Fruit fly (Drosophila melanogaster) whole organism, embryonic: ENCODE results near the gene CG14327.

Experiments
- BEAF-32 ChIP-seq: fragments of 200-800 bp; sonication (Bioruptor generic); optimal IDR thresholded peaks from 3 replicates; lab custom pipeline; 2017; ENCODE audit warnings: missing biosample characterization, missing genetic modification characterization, mild to moderate bottlenecking, moderate library complexity, missing genetic modification reagents
- Bdp1 ChIP-seq: fragments of 200-800 bp; sonication (Bioruptor generic); optimal IDR thresholded peaks from 3 replicates; lab custom pipeline; 2016; ENCODE audit warnings: missing biosample characterization, missing genetic modification characterization
- Bgb ChIP-seq: fragments of 200-800 bp; sonication (Bioruptor generic); IDR thresholded peaks from 2 replicates; pipeline ENCODE4 v1.3.6; 2022; ENCODE audit warnings: missing biosample characterization, missing genetic modification characterization; ENCODE audit not compliant: partially characterized antibody
- CG10321 ChIP-seq: fragments of 200-800 bp; sonication (Bioruptor generic); IDR thresholded peaks from 2 replicates; pipeline ENCODE4 v1.3.6; 2022; ENCODE audit warnings: missing biosample characterization, missing genetic modification characterization
- CG11560 ChIP-seq: fragments of 200-800 bp; sonication (Bioruptor generic); IDR thresholded peaks from 3 replicates; pipeline ENCODE4 v1.3.6; 2022; ENCODE audit warnings: missing biosample characterization, missing genetic modification characterization
- CG12219 ChIP-seq: fragments of 200-800 bp; sonication (Bioruptor generic); optimal IDR thresholded peaks from 3 replicates; lab custom pipeline; 2018; ENCODE audit warnings: missing biosample characterization, mild to moderate bottlenecking, missing genetic modification characterization
- CG16813 ChIP-seq: fragments of 200-800 bp; sonication (Bioruptor generic); IDR thresholded peaks from 3 replicates; pipeline ENCODE4 v1.3.6; 2022; ENCODE audit warnings: missing biosample characterization, missing genetic modification characterization; ENCODE audit not compliant: partially characterized antibody
- CG16815 ChIP-seq: fragments of 200-800 bp; sonication (Bioruptor generic); optimal IDR thresholded peaks from 3 replicates; lab custom pipeline; 2017; ENCODE audit warnings: missing biosample characterization, mild to moderate bottlenecking, missing genetic modification characterization
- CG3995 ChIP-seq: fragments of 200-800 bp; sonication (Bioruptor generic); optimal IDR thresholded peaks from 3 replicates; lab custom pipeline; 2016; ENCODE audit warnings: missing biosample characterization, missing genetic modification characterization
- CG4328 ChIP-seq: fragments of 200-800 bp; sonication (Bioruptor generic); optimal IDR thresholded peaks from 3 replicates; lab custom pipeline; 2017; ENCODE audit warnings: missing biosample characterization, missing genetic modification reagents, missing genetic modification characterization
- CG4617 ChIP-seq: fragments of 200-800 bp; sonication (Bioruptor generic); optimal IDR thresholded peaks from 3 replicates; lab custom pipeline; 2016; ENCODE audit warnings: missing biosample characterization, missing genetic modification characterization, borderline replicate concordance
- CG6791 ChIP-seq: fragments of 200-800 bp; sonication (Bioruptor generic); IDR thresholded peaks from 3 replicates; pipeline ENCODE4 v1.3.6; 2022; ENCODE audit warnings: missing biosample characterization, missing genetic modification characterization; ENCODE audit not compliant: partially characterized antibody
- CG7963 ChIP-seq: fragments of 200-800 bp; sonication (Bioruptor generic); IDR thresholded peaks from 3 replicates; pipeline ENCODE4 v1.3.6; 2022; ENCODE audit warnings: missing biosample characterization, missing genetic modification characterization; ENCODE audit not compliant: partially characterized antibody
- Fer2 ChIP-seq: fragments of 200-800 bp; sonication (Bioruptor generic); optimal IDR thresholded peaks from 2 replicates; lab custom pipeline; 2018; ENCODE audit warnings: missing biosample characterization, mild to moderate bottlenecking, missing genetic modification characterization, moderate library complexity
- Gug ChIP-seq: fragments of 200-800 bp; sonication (Bioruptor generic); IDR thresholded peaks from 4 replicates; pipeline ENCODE4 v1.3.6; 2022; ENCODE audit warnings: missing biosample characterization, missing genetic modification characterization
- HLH3B ChIP-seq: fragments of 200-800 bp; sonication (Bioruptor generic); IDR thresholded peaks from 2 replicates; pipeline ENCODE4 v1.3.6; 2022; ENCODE audit warnings: missing biosample characterization, missing genetic modification characterization
- HLH4C ChIP-seq: fragments of 200-800 bp; sonication (Bioruptor generic); IDR thresholded peaks from 3 replicates; pipeline ENCODE4 v1.3.6; 2022; ENCODE audit warnings: missing biosample characterization, missing genetic modification characterization; ENCODE audit not compliant: partially characterized antibody
- Hey ChIP-seq: fragments of 200-800 bp; sonication (Bioruptor generic); optimal IDR thresholded peaks from 3 replicates; lab custom pipeline; 2018; ENCODE audit warnings: missing biosample characterization, mild to moderate bottlenecking, missing genetic modification characterization
- Lhr ChIP-seq: fragments of 200-800 bp; sonication (Bioruptor generic); optimal IDR thresholded peaks from 3 replicates; lab custom pipeline; 2017; ENCODE audit warnings: mild to moderate bottlenecking, missing biosample characterization, missing genetic modification reagents, missing genetic modification characterization
- Opbp ChIP-seq: fragments of 200-800 bp; sonication (Bioruptor generic); IDR thresholded peaks from 3 replicates; pipeline ENCODE4 v1.3.6; 2022; ENCODE audit warnings: missing biosample characterization, missing genetic modification characterization; ENCODE audit not compliant: partially characterized antibody
- Side ChIP-seq: fragments of 200-800 bp; sonication (Bioruptor generic); optimal IDR thresholded peaks from 2 replicates; lab custom pipeline; 2016; ENCODE audit warnings: missing biosample characterization, missing genetic modification characterization
- YL-1 ChIP-seq: fragments of 200-800 bp; sonication (Bioruptor generic); optimal IDR thresholded peaks from 3 replicates; lab custom pipeline; 2017; ENCODE audit warnings: missing biosample characterization, mild to moderate bottlenecking, missing genetic modification characterization
- ato ChIP-seq: fragments of 200-800 bp; sonication (Bioruptor generic); IDR thresholded peaks from 2 replicates; pipeline ENCODE4 v1.3.6; 2022; ENCODE audit warnings: missing biosample characterization, missing genetic modification characterization; ENCODE audit not compliant: partially characterized antibody
- cato ChIP-seq: fragments of 200-800 bp; sonication (Bioruptor generic); optimal IDR thresholded peaks from 2 replicates; lab custom pipeline; 2016; ENCODE audit warnings: missing biosample characterization, missing genetic modification characterization, borderline replicate concordance
- caup ChIP-seq: fragments of 200-800 bp; sonication (Bioruptor generic); optimal IDR thresholded peaks from 3 replicates; lab custom pipeline; 2017; ENCODE audit warnings: missing biosample characterization, mild to moderate bottlenecking, missing genetic modification characterization, moderate library complexity; ENCODE audit not compliant: severe bottlenecking
- chinmo ChIP-seq: fragments of 200-800 bp; sonication (Bioruptor generic); IDR thresholded peaks from 4 replicates; pipeline ENCODE4 v1.3.6; 2022; ENCODE audit warnings: missing biosample characterization, missing genetic modification characterization; ENCODE audit not compliant: partially characterized antibody
- crp ChIP-seq, 2 experiments: fragments of 200-800 bp; sonication (Bioruptor generic); optimal IDR thresholded peaks; 2 replicates in 1 of 2; 3 replicates in 1 of 2; lab custom pipeline; 2017; ENCODE audit warnings: missing biosample characterization in 2 of 2, missing genetic modification characterization in 2 of 2, mild to moderate bottlenecking in 1 of 2, moderate library complexity in 1 of 2
- dm ChIP-seq: fragments of 200-800 bp; sonication (Bioruptor generic); optimal IDR thresholded peaks from 3 replicates; lab custom pipeline; 2016; ENCODE audit warnings: missing biosample characterization, missing genetic modification characterization
- dpn ChIP-seq, 2 experiments: fragments of 200-800 bp; sonication (Bioruptor generic); optimal IDR thresholded peaks; 3 replicates each; lab custom pipeline; 2016; ENCODE audit warnings: missing biosample characterization in 2 of 2, missing genetic modification characterization in 2 of 2
- hkb ChIP-seq, 2 experiments: fragments of 200-800 bp in 1 of 2; fragments of >200 bp in 1 of 2; sonication (Bioruptor generic) in 1 of 2; IDR thresholded peaks in 1 of 2; optimal IDR thresholded peaks in 1 of 2; 2 replicates each; pipeline versions ENCODE4 v1.3.6 to Lab custom; 2017 to 2022; ENCODE audit warnings: missing biosample characterization in 1 of 2, missing genetic modification characterization in 1 of 2
- kah ChIP-seq: fragments of 200-800 bp; sonication (Bioruptor generic); optimal IDR thresholded peaks from 2 replicates; lab custom pipeline; 2018; ENCODE audit warnings: missing biosample characterization, mild to moderate bottlenecking, missing genetic modification characterization
- nerfin-2 ChIP-seq: fragments of 200-800 bp; sonication (Bioruptor generic); IDR thresholded peaks from 2 replicates; pipeline ENCODE4 v1.3.6; 2022; ENCODE audit warnings: missing biosample characterization, missing genetic modification characterization; ENCODE audit not compliant: partially characterized antibody
- org-1 ChIP-seq: fragments of 200-800 bp; sonication (Bioruptor generic); optimal IDR thresholded peaks from 2 replicates; lab custom pipeline; 2017; ENCODE audit warnings: missing biosample characterization, missing genetic modification characterization
- prd ChIP-seq, 3 experiments: fragments of >200 bp in 2 of 3; fragments of 200-800 bp in 1 of 3; sonication (Bioruptor generic) in 1 of 3; optimal IDR thresholded peaks in 2 of 3; IDR thresholded peaks in 1 of 3; 2 replicates in 2 of 3; 3 replicates in 1 of 3; pipeline versions ENCODE4 v1.3.6 to Lab custom; 2017 to 2022; ENCODE audit warnings: missing biosample characterization in 1 of 3, missing genetic modification characterization in 1 of 3
- row ChIP-seq: fragments of 200-800 bp; sonication (Bioruptor generic); IDR thresholded peaks from 3 replicates; pipeline ENCODE4 v1.3.6; 2022; ENCODE audit warnings: missing biosample characterization, missing genetic modification characterization
- seq ChIP-seq: fragments of 200-800 bp; sonication (Bioruptor generic); IDR thresholded peaks from 2 replicates; pipeline ENCODE4 v1.3.6; 2022; ENCODE audit warnings: missing biosample characterization, missing genetic modification characterization
- slou ChIP-seq: fragments of 200-800 bp; sonication (Bioruptor generic); optimal IDR thresholded peaks from 3 replicates; lab custom pipeline; 2016; ENCODE audit warnings: missing biosample characterization, missing genetic modification characterization
- vfl ChIP-seq: fragments of 200-800 bp; sonication (Bioruptor generic); optimal IDR thresholded peaks from 2 replicates; lab custom pipeline; 2016; ENCODE audit warnings: missing biosample characterization, missing genetic modification characterization
- wek ChIP-seq: fragments of 200-800 bp; sonication (Bioruptor generic); optimal IDR thresholded peaks from 3 replicates; lab custom pipeline; 2018; ENCODE audit warnings: missing biosample characterization, mild to moderate bottlenecking, missing genetic modification characterization, moderate library complexity
- wor ChIP-seq: fragments of 200-800 bp; sonication (Bioruptor generic); IDR thresholded peaks from 2 replicates; pipeline ENCODE4 v1.3.6; 2022; ENCODE audit warnings: missing biosample characterization, missing genetic modification characterization
- yki ChIP-seq: fragments of >200 bp; optimal IDR thresholded peaks from 3 replicates; lab custom pipeline; 2018

Gene CG14327

DNA sequence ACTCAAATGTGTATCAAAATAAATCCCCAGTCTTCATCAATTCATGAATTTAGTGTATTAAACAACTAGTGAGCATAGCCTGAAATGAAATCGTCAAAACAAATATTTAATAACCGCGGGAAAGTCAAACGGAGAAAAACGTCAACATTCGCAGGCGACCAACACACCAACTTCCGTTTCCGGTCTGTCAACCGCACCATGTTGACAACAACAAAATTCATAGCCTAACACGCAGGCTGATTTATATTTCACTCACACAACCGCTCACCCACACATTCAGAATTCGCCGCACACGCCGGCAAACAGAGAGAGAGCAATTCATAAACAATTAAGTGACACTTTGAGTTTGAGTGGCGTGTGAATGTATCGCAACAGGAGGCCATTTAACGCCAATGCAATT, 41.5 kb downstream of the CG14327 start (continued):
- TF ChIP-seq caup (GFP tag; lab: Kevin White, UChicago) (peak; percentile 10), kah (no peak), Fer2 (tag; lab: Kevin White, UChicago) (no peak), org-1 (no peak), YL-1 (GFP tag; lab: Kevin White, UChicago) (peak; percentile 9), crp (GFP tag; optimal IDR thresholded peaks at IDR 0.05; lab: Kevin White, UChicago) (no peak), Side (GFP tag; lab: Kevin White, UChicago) (no peak), vfl (GFP tag; lab: Kevin White, UChicago) (no peak), BEAF-32 (GFP tag; lab: Kevin White, UChicago) (no peak), CG12219 (peak; percentile 65), CG16815 (no peak), CG10321 (GFP tag; lab: Robert Waterston, UW) (no peak), CG3995 (no peak), HLH3B (GFP tag; lab: Robert Waterston, UW) (no peak), seq (GFP tag; lab: Robert Waterston, UW) (no peak), prd (optimal IDR thresholded peaks at IDR 0.05; lab: Kevin White, UChicago) (no peak), prd (GFP tag; IDR thresholded peaks at IDR 0.05; lab: Robert Waterston, UW) (no peak), cato (GFP tag; lab: Kevin White, UChicago) (no peak), chinmo (no peak), CG4328 (GFP tag; lab: Kevin White, UChicago) (no peak), row (GFP tag; lab: Robert Waterston, UW) (no peak), CG4617 (GFP tag; lab: Kevin White, UChicago) (no peak), yki (lab: Kevin White, UChicago) (no peak), Gug (GFP tag; lab: Robert Waterston, UW) (no peak), wek (GFP tag; lab: Kevin White, UChicago) (peak; percentile 65), dpn (GFP tag; optimal IDR thresholded peaks at IDR 0.05; lab: Kevin White, UChicago) (no peak), Hey (tag; lab: Kevin White, UChicago) (peak; percentile 47), dm (no peak), wor (GFP tag; lab: Robert Waterston, UW) (no peak), Lhr (GFP tag; lab: Kevin White, UChicago) (peak; percentile 20), slou (GFP tag; lab: Kevin White, UChicago) (no peak)

DNA sequence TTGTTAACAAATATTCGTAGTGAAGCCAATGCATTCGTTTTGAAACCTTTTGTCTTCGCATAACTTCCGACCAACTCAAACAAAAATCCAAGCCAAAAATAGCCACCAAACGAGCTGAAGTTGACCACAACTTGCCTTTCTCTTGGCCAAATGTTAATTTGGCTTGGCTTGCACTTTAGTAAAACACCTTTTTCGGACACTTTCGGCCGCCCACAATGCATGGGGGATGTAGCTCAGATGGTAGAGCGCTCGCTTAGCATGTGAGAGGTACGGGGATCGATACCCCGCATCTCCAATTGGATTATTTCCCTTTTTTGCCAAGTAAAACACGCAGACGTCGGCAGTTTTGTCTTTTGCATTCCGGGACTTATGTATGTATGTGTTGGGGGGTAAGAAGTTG, 43.4 kb downstream of the CG14327 start:
- TF ChIP-seq ato (GFP tag; lab: Robert Waterston, UW) (0 out of 2 replicates have a peak, but pooled peaks have one; percentile 12), hkb (optimal IDR thresholded peaks at IDR 0.05; lab: Kevin White, UChicago) (no peak), hkb (GFP tag; IDR thresholded peaks at IDR 0.05; lab: Robert Waterston, UW) (no peak), CG6791 (GFP tag; lab: Robert Waterston, UW) (peak; percentile 48; the same call in 1 of the 3 replicates), nerfin-2 (GFP tag; lab: Robert Waterston, UW) (0 out of 2 replicates have a peak, but pooled peaks have one; percentile 27), CG16813 (GFP tag; lab: Robert Waterston, UW) (peak; percentile 47; the same call in 1 of the 3 replicates), Opbp (0 out of 3 replicates have a peak, but pooled peaks have one; percentile 13), Bgb (GFP tag; lab: Robert Waterston, UW) (0 out of 2 replicates have a peak, but pooled peaks have one; percentile 18), Bdp1 (GFP tag; lab: Kevin White, UChicago) (peak; percentile 89), CG7963 (GFP tag; lab: Robert Waterston, UW) (0 out of 3 replicates have a peak, but pooled peaks have one; percentile 17), CG11560 (no peak), HLH4C (0 out of 3 replicates have a peak, but pooled peaks have one; percentile 48)
- TF ChIP-seq, all 482 proteins: peak for 9
